Fruit fly (Drosophila melanogaster): ENCODE results near the gene pxb.

The pxb gene

DNA sequence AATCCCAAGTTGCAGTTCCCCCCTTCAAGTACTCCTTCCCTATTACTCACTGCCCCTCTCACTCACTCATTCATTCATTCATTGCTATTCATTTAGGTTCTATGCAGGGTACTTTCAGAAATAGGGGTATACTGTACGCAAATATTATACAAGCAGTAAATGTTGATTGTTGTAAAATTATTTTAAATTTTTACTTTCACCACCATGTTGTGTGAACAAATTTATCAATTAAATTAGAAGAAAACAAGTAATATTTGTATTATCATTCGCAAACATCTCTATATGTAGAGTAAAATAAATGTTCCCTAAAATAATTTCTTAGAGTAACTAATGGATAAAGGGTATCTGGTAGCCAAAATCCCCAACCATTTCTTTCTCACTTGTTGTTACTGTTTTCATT lies 15.7 kb upstream of the pxb start:
- no peak for TF ChIP-seq CG17801 (GFP tag; optimal IDR thresholded peaks at IDR 0.05; ENCODE audit: partially characterized antibody)

DNA sequence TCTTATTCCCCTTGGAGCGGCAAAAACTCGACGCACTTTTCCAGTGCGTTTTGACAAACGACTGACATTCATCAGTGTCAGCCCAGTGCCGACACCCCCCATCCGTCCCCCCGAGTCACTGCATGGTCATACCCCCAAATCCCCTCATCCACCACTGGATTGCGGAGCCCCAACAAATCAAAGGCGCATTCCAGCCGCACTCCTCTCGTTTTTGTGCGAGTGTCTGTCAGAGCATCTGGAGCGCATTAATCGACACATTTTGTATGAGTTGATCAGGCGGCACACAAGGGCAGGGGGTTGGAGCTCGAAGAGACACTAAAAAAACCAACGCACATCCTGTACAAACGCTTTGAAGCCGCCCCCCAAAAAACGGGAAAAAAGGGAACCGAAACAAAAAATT lies 15.3 kb upstream of the pxb start:
- TF ChIP-seq CG17801 (GFP tag; optimal IDR thresholded peaks at IDR 0.05; ENCODE audit: partially characterized antibody) = no peak

DNA sequence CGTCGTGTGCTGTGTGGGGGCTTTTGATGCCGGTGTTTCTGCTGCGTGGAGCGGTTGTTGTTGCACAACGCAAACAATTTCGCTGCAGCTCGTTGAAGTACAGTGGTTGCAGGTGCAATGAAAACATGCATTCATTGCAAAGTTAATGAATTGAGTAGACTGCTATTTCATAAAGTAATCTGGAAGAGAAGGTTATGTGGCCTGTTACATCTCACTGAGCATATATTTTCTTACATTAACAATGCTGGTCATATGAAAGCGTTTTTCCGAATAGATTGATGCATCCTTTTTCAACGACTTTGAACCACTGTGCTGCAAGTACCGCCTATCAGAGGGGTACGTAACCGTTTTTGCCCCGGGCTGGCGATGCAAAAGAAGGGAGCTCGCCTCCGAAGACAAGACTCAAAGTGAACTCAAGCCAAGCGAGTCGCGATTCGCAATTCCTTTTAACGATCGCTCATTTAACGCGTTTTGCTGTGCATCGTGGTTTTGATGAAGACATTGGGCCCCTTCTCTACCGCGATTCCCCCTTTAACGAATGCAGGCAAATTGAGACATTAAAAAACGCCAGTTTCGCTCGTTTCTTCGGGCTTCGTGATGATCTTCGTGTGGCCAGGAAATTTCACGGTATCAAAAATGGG lies 14.1 kb upstream of the pxb start:
- no peak for TF ChIP-seq CG17801 (GFP tag; optimal IDR thresholded peaks at IDR 0.05; ENCODE audit: partially characterized antibody)

DNA sequence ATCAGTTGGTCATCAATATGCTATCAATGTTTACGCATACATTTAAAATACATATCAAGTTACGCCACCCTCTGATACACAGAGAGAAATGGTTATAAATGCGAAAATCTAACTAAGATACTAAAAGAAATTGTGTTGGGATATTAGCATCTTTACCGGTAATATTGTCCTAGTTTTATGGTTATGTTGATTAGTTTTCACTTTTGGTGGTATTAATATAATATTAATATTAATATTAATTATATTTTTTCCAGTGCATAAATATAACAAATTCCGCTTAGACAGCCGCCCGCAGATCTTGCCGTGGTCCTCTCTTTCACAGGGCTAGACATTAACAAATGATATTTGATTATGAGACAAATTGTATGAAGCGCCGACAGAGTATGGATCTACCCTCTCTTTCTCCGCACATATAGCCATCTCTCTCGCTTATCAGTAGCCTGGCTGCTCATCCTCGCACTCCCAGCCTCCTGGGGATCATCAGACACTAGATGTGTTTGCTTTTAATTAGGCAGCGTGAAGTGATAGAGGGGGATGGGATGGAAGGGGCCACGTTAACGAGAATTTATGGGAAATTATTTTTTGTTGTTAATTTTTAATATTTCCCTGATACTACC lies 13.2 kb upstream of the pxb start:
- no peak for TF ChIP-seq CG17801 (GFP tag; optimal IDR thresholded peaks at IDR 0.05; ENCODE audit: partially characterized antibody)

DNA sequence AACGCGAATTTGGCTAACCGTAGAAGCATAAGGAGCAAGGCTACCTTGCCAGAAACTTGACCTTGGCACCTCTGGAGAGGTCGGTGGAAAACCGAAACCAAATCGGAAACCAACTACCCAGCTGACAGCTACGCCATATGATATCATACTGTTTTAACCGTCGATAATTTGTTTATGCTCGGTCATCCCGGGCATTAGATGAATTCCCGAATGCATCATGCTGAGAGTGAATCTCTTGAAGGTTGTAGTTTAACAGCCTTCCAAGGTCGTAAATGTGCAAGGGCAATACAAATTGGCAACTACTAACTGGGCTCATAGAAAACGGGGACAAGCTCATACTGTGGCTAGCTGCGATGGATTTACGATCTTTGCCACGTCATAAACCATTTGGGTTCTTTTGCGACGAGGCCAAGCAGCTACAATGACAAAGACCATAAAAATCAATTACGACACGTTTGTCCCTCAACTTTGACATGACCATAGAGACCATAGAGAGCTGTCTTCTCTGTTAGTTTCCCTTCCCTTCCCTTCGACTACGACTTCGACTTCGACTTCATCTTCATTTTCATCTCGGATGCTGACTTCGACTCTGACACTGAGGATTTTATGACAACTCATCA lies 12.1 kb upstream of the pxb start:
- TF ChIP-seq CG17801 (GFP tag; optimal IDR thresholded peaks at IDR 0.05; ENCODE audit: partially characterized antibody) = no peak

DNA sequence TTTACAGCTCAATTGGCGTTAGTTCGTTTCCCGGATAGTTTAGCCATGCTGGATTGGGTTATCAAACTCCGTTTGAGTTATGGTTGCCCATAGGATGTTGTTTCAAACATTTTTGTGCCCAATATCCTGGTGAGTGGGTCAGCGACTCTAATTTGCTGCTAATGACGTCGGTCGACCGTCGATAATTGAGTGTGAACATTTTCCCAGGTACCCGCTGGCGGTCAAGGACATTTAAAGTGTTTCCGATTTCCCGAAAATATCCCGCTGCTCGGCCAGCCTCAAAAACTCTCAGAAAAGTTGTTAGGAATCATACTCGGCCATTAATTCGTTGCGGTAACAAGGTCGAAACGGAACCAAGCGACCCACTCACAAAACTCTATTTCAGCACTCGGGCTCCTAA lies 11.1 kb upstream of the pxb start:
- TF ChIP-seq CG17801 (GFP tag; optimal IDR thresholded peaks at IDR 0.05; ENCODE audit: partially characterized antibody) = no peak

DNA sequence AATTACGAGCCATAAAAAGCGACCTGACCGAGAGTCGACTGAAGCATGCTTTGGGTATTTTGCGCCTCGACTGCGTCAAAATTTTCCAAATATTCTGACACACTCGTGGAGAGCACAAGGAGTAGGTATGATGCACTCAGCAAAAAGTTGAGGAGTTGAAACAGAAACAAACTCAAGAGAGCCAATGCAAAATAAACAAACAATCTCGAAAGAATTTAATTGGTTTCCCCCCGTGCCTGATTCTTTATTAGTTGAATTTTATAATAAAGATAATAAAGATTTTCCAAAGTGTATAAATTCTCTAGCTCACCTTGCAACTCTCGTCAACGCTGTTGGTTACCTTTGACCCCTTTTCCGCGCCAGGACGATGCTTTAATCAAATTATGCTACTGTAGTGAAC lies 10.6 kb upstream of the pxb start:
- TF ChIP-seq CG17801 (GFP tag; optimal IDR thresholded peaks at IDR 0.05; ENCODE audit: partially characterized antibody) = no peak

DNA sequence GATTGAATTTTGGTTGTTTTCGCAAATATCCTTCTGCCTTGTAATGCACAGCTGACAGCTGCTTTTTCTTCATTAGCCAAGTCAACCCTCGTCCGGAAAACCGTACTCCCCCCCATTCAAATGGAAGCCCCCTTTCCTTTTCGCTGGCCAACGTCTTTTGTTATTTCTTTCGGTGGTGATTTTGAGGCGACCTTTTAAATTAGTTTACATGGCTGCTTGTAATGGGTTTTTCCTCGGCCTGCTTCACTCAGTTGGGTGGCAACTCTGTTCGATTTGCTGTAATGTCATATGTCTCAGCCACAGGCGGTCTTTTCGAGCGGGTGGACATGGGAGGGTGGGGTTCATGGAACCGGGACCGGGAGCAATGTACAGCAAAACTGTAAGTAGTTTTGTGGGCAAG lies 5.5 kb upstream of the pxb start:
- no peak for TF ChIP-seq CG17801 (GFP tag; optimal IDR thresholded peaks at IDR 0.05; ENCODE audit: partially characterized antibody)

DNA sequence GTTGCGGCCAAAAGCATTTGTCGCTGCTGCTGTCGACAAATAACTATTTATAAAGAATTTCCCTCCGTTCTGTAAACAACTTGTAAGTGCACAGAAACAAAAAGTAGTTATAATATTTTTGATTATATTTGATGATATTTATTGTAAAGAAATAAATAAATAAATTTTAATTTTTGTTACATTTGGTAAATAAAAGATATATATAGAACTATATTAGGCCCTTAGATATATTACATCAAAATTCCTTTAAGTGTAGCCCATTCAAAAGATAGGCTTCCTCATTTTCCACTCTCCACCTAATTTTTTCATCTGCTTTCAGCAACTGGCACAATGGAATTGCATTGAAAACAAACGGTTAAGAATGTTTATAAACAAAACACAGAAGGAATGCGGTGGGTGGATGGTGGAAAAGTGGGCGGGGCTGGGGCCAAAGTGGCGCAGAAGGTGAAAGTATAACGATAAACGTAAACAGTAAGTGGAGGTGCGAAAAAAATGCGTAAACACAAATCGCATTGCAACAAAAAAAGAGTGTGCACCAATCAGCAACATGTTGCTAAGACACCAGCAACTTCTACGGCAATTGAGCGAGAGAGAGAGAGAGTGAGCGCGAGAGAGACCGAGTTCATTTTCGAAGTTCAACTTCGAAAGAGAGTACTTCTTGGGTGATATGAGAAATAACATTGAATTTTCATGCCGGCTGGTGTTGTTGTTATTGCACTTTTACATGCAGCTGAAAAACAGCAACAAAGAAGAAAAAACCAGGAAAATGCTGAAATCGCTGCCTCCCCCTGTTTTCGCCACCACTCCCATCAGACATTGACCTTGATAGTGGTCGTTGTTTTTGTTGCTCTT lies 1.4 kb upstream of the pxb start:
- TF ChIP-seq CG17801 (GFP tag; optimal IDR thresholded peaks at IDR 0.05; ENCODE audit: partially characterized antibody) = no peak

DNA sequence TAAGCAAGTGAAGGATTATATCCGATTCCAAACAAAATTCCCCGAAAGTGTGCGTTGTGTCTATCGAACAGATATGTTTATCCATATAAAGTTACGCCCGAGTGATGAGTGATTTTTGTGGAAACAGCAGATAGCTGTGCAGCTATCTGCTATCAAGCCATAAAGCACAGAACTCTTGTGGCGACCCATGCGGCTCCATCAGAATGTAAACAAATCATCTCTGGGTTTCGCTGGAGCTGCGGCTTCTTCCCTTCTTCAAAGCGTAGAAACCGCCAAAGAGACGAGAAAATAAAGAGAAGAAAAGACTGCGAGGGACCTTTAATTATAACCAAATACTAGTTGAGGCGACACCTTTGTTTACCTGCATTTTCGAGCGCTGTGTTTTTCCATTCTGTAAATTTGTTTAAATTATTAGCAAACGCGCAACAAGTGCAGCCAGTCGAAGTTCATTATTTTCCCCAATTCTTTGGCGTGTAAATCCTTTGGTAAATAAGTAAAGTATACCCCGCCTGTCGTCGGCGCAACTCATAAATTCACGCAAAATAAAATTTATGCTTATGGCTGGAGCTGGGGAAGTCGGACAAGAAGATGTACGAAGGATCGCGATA lies 1.0 kb downstream of the pxb start:
- TF ChIP-seq CG17801 (GFP tag; optimal IDR thresholded peaks at IDR 0.05; ENCODE audit: partially characterized antibody) = no peak

DNA sequence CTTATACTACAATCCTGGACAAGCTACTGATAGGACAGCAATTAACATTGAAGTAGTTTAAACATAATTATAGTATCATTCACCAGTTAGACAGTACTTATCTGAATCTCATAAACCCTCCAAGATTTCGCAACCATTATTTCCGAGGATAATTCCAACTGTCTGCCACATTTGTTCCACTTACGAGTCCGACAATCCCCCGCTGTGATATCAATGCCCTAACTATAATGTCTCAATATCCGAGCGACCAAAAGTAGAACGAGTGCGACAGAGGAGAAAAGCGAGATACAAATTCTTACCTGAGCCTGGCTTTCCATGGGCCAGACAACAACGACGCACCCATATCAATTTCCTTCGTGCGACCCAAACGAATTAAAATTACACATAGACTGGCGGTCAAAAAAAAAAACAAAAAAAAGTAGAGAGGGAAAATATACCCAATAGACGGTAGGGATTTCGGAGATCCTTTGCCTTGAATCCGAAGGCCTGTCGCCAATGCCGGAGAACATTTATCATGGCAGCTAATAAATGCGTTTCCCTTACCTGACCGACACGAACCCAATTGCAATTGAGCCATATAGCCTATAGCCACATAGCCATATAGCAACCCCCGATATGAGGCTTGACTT lies 3.0 kb downstream of the pxb start:
- no peak for TF ChIP-seq CG17801 (GFP tag; optimal IDR thresholded peaks at IDR 0.05; ENCODE audit: partially characterized antibody)

DNA sequence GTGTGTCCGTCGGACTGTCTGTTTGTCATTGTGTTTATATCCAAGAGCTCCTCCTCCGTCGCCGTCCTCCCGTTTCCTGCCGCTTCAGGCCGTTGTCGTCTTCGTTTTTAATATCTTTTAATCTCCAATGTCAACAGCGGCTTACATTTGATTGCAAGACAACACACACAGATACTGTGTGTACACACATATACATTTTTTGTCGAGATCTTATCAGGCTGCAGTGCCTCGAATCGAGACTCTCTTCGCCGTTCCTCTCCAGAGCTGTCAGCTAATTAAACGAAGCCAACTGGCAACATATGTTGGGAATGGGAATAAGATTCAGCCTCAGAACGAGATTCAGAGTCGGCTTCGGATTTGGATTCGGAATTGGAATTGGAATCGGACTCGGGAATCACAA lies 4.6 kb downstream of the pxb start:
- no peak for TF ChIP-seq CG17801 (GFP tag; optimal IDR thresholded peaks at IDR 0.05; ENCODE audit: partially characterized antibody)

DNA sequence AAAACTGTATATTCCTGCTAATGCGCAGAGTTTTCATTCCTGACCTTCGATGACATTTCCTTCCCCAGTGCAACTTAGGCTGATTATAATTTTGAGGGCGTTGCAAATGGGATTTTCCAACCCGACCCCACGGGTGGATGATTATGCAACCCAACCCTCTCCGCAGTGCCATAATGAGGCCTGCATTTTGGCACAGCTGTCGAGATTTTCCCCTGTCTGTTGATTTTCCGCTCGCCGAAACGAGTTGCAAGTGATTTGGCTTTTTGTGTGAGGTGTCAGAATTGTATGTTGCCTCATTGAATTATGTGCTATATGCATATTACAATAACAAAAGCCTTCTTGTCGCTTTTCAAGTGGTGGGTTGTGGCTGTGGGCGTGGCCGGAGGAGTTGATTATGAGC lies 6.3 kb downstream of the pxb start:
- no peak for TF ChIP-seq CG17801 (GFP tag; optimal IDR thresholded peaks at IDR 0.05; ENCODE audit: partially characterized antibody)

DNA sequence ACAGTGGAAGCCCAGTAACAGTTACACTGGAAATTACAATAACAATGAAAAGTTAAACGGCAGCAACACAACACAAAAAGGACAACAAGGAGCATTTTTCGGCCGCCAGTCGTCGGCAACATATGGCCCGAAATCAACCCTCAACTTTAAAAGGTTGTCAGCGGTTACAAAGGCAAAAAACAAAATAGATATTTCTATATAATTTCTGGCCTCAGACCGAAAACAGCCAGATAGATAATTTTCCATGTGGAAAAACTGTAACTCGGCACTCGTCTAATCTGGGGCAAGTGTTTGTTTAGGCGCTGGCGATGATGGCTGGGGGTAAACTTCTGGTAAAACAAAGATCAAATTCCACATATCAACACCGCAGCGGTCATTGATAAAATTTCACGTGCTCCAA lies 7.3 kb downstream of the pxb start:
- no peak for TF ChIP-seq CG17801 (GFP tag; optimal IDR thresholded peaks at IDR 0.05; ENCODE audit: partially characterized antibody)
